Worm (Caenorhabditis elegans) whole organism, L3 larva: ENCODE measurements around the gene fbxc-25.

Source experiments
- ZK546.5 ChIP-seq: sonication (generic microtip); optimal IDR thresholded peaks from 2 replicates; lab custom pipeline; 2017; ENCODE audit warnings: missing biosample characterization, missing genetic modification characterization
- ceh-16 ChIP-seq: sonication (generic microtip); optimal IDR thresholded peaks from 2 replicates; lab custom pipeline; 2017; ENCODE audit warnings: missing biosample characterization, missing genetic modification characterization
- ceh-82 ChIP-seq: fragments of 150-350 bp; optimal IDR thresholded peaks from 2 replicates; lab custom pipeline; 2014; ENCODE audit warnings: missing biosample characterization, missing genetic modification characterization
- egl-27 ChIP-seq: sonication (generic microtip); optimal IDR thresholded peaks from 4 replicates; lab custom pipeline; 2017; ENCODE audit warnings: missing biosample characterization, missing genetic modification reagents, missing genetic modification characterization
- eor-1 ChIP-seq, 2 experiments: fragments of 150-350 bp; optimal IDR thresholded peaks; 2 replicates each; lab custom pipeline; 2014 to 2018; ENCODE audit warnings: missing biosample characterization in 2 of 2, missing genetic modification characterization in 2 of 2
- fkh-10 ChIP-seq: sonication (generic microtip); optimal IDR thresholded peaks from 2 replicates; lab custom pipeline; 2017; ENCODE audit warnings: missing biosample characterization, missing genetic modification reagents, missing genetic modification characterization
- fos-1 ChIP-seq: fragments of 150-350 bp; optimal IDR thresholded peaks from 2 replicates; lab custom pipeline; 2014; ENCODE audit warnings: missing biosample characterization, missing genetic modification characterization
- nhr-12 ChIP-seq: fragments of 150-350 bp; optimal IDR thresholded peaks from 2 replicates; lab custom pipeline; 2014; ENCODE audit warnings: missing biosample characterization, missing genetic modification characterization
- nhr-76 ChIP-seq: fragments of 150-350 bp; sonication (generic microtip); optimal IDR thresholded peaks from 5 replicates; lab custom pipeline; 2014; ENCODE audit warnings: missing biosample characterization, missing genetic modification characterization
- nhr-77 ChIP-seq: fragments of 150-350 bp; optimal IDR thresholded peaks from 2 replicates; lab custom pipeline; 2014; ENCODE audit warnings: missing biosample characterization, missing genetic modification characterization
- skn-1 ChIP-seq: fragments of 150-350 bp; optimal IDR thresholded peaks from 2 replicates; lab custom pipeline; 2014; ENCODE audit warnings: missing biosample characterization, missing genetic modification characterization
- zag-1 ChIP-seq: fragments of 150-350 bp; optimal IDR thresholded peaks from 2 replicates; lab custom pipeline; 2014; ENCODE audit warnings: missing biosample characterization, missing genetic modification characterization

DNA sequence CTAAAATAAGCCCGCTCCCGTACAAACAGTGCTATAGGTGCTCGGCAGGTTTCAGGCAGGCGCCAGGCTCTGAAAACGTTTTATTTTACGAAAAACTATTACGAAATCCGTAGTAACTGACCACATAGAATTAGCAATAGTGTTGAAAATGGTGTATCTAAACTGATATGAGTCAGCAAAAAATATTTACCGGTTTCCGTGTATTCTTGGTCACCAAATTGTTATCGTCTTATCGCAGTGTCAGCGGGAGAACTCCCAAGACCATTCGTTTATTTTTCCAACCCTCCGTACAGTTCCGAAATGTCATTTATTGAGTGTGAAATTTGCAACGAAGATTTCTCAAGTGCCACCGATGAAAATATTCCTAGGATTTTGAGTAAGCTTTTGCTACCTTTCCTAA lies 36.2 kb upstream of the fbxc-25 start, which contains the start of gene F43C11.8:
- no peak for TF ChIP-seq nhr-76 (tag; lab: Kevin White, UChicago)
- no peak for TF ChIP-seq egl-27 (tag; lab: Kevin White, UChicago)
- no peak for TF ChIP-seq fkh-10 (GFP tag; lab: Kevin White, UChicago)
- no peak for TF ChIP-seq fos-1
- TF ChIP-seq nhr-77 (tag; lab: Kevin White, UChicago): no peak
- no peak for TF ChIP-seq ceh-82 (tag; lab: Kevin White, UChicago)
- no peak for TF ChIP-seq skn-1
- TF ChIP-seq nhr-12 (tag; lab: Kevin White, UChicago): no peak
- TF ChIP-seq ceh-16 (tag; lab: Kevin White, UChicago): no peak
- no peak for TF ChIP-seq zag-1
- TF ChIP-seq ZK546.5 (tag; lab: Kevin White, UChicago): no peak
- TF ChIP-seq eor-1 (tag; optimal IDR thresholded peaks at IDR 0.05; lab: Kevin White, UChicago): no peak
